Fruit fly (Drosophila melanogaster) whole organism, wandering third instar larva: ENCODE results near the gene Acp26Ab.

Experiments
- Dfd ChIP-seq: fragments of >200 bp; optimal IDR thresholded peaks from 2 replicates; lab custom pipeline; 2017; ENCODE audit warnings: missing biosample characterization, missing genetic modification characterization
- Mio ChIP-seq: sonication (Bioruptor generic); optimal IDR thresholded peaks from 2 replicates; lab custom pipeline; 2016; ENCODE audit warnings: missing biosample characterization, missing genetic modification characterization
- Myc ChIP-seq: fragments of >200 bp; optimal IDR thresholded peaks from 2 replicates; lab custom pipeline; 2017
- Sp1 ChIP-seq: fragments of 200-800 bp; sonication (Bioruptor generic); optimal IDR thresholded peaks from 3 replicates; lab custom pipeline; 2019; ENCODE audit warnings: missing biosample characterization, mild to moderate bottlenecking, missing genetic modification characterization, moderate library complexity
- Vsx2 ChIP-seq: fragments of 200-300, 225-300 bp; sonication (Bioruptor generic); optimal IDR thresholded peaks from 2 replicates; lab custom pipeline; 2018; ENCODE audit warnings: missing biosample characterization, missing genetic modification characterization; ENCODE audit not compliant: partially characterized antibody
- brk ChIP-seq: fragments of 200-800 bp; sonication (Bioruptor generic); optimal IDR thresholded peaks from 2 replicates; lab custom pipeline; 2016; ENCODE audit warnings: missing biosample characterization, mild to moderate bottlenecking, missing genetic modification characterization
- dsf ChIP-seq: sonication (Bioruptor generic); optimal IDR thresholded peaks from 2 replicates; lab custom pipeline; 2016; ENCODE audit warnings: missing biosample characterization, missing genetic modification characterization, borderline replicate concordance
- foxo ChIP-seq, 2 experiments: fragments of 200-800 bp; sonication (Bioruptor generic); optimal IDR thresholded peaks; 2 replicates in 1 of 2; 3 replicates in 1 of 2; lab custom pipeline; 2016 to 2017; ENCODE audit warnings: missing biosample characterization in 2 of 2, missing genetic modification characterization in 2 of 2
- jim ChIP-seq: fragments of 175-275, 200-325 bp; sonication (Bioruptor generic); optimal IDR thresholded peaks from 2 replicates; lab custom pipeline; 2016; ENCODE audit warnings: missing biosample characterization, mild to moderate bottlenecking, missing genetic modification characterization

DNA sequence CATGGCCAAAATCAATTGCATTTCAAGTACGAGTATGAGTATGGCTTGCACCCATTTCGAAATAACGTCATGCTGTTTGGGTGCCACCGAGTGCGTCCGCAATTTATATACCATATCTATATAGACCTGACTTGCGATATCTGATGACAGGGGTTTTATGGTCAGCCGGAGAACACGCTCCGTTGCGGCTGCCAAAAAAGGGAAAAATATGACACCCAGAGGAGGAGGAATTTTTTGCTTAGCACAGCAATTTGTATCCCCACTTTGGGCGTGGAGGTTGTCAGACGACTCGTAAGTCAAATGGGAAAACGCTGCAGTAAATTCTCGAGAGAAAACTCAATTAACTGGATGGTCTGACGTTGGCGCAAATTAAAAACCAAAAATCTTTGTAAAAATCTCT is 35.9 kb downstream of the Acp26Ab start:
- TF ChIP-seq Dfd (GFP tag; lab: Kevin White, UChicago) (no peak), jim (GFP tag; lab: Kevin White, UChicago) (no peak), Mio (GFP tag; lab: Kevin White, UChicago) (no peak), Myc (lab: Kevin White, UChicago) (no peak), Sp1 (GFP tag; lab: Kevin White, UChicago) (no peak), dsf (no peak), foxo (GFP tag; optimal IDR thresholded peaks at IDR 0.05; lab: Kevin White, UChicago) (no peak), brk (no peak), Vsx2 (GFP tag; lab: Kevin White, UChicago) (no peak)
